Worm (Caenorhabditis elegans) whole organism, early embryonic: ENCODE measurements around the gene T13C2.2.

ENCODE experiments used
- hmg-4 ChIP-seq: fragments of 200-800 bp; sonication (Bioruptor generic); optimal IDR thresholded peaks from 2 replicates; lab custom pipeline; 2018; ENCODE audit warnings: mild to moderate bottlenecking, missing genetic modification characterization, missing compliant biosample characterization
- pes-1 ChIP-seq: fragments of 200-800 bp; sonication (Bioruptor generic); IDR thresholded peaks from 2 replicates; pipeline ENCODE4 v1.3.6; 2022; ENCODE audit warnings: missing genetic modification reagents, missing genetic modification characterization, missing compliant biosample characterization

- TF ChIP-seq hmg-4 (no peak), pes-1 (GFP tag; lab: Robert Waterston, UW) (no peak)
These were observed 35.8 kb upstream of the T13C2.2 start, which contains the start of gene F41G3.3 for ce11 chrII:6756232-6756631.
